Worm (Caenorhabditis elegans) whole organism, midembryonic: ENCODE measurements around the gene hpl-1.

Experiments used
- T22C8.4 ChIP-seq: fragments of 200-800 bp; sonication (Bioruptor generic); IDR thresholded peaks from 2 replicates; pipeline ENCODE4 v1.3.6; 2022; ENCODE audit warnings: missing genetic modification characterization, missing compliant biosample characterization
- cog-1 ChIP-seq: sonication (generic microtip); optimal IDR thresholded peaks from 2 replicates; lab custom pipeline; 2016; ENCODE audit warnings: missing genetic modification characterization, missing compliant biosample characterization
- flt-1 ChIP-seq: fragments of 200-800 bp; sonication (Bioruptor generic); IDR thresholded peaks from 2 replicates; pipeline ENCODE4 v1.3.6; 2022; ENCODE audit warnings: missing genetic modification characterization, missing compliant biosample characterization
- klf-2 ChIP-seq: fragments of 200-800 bp; sonication (Bioruptor generic); conservative IDR thresholded peaks from 2 replicates; pipeline ENCODE4 v1.3.6; 2022; ENCODE audit warnings: missing genetic modification reagents, missing genetic modification characterization, missing compliant biosample characterization
- med-1 ChIP-seq: sonication (generic microtip); optimal IDR thresholded peaks from 2 replicates; lab custom pipeline; 2017; ENCODE audit warnings: missing genetic modification characterization, mild to moderate bottlenecking, missing compliant biosample characterization, antibody characterized with exemption, missing genetic modification reagents; ENCODE audit not compliant: insufficient read depth
- ztf-29 ChIP-seq: fragments of 200-800 bp; sonication (Bioruptor generic); IDR thresholded peaks from 2 replicates; pipeline ENCODE4 v1.3.6; 2022; ENCODE audit warnings: missing genetic modification reagents, missing genetic modification characterization, missing compliant biosample characterization

DNA sequence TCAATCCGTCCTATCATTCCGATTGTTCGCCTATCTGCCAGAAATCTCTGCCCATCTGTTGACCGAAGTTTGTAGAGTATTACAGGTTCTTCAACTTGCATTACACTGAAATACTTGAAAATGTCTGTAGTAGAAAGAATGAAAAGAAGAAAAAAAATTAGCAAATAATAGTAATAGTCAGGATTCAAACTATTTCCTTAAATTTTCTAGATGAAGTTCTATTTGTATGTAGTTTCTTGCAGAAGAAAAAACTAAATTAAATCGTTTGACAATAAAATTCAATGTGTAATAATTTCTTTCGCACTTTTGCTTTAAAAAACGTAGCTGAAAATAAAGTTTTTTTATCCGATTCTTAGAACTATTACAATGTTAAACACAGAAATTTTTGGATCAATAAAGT lies 20.6 kb upstream of the hpl-1 start, which contains the start of gene skr-19:
- TF ChIP-seq med-1 (no peak), T22C8.4 (GFP tag; lab: Robert Waterston, UW) (no peak), klf-2 (GFP tag; lab: Robert Waterston, UW) (no peak), flt-1 (GFP tag; lab: Robert Waterston, UW) (no peak), ztf-29 (GFP tag; lab: Robert Waterston, UW) (no peak), cog-1 (tag; lab: Kevin White, UChicago) (no peak)
